Fruit fly (Drosophila melanogaster) whole organism, wandering third instar larva: ENCODE data around the gene ago.

Experiments
- Abd-B ChIP-seq: fragments of >200 bp; optimal IDR thresholded peaks from 2 replicates; lab custom pipeline; 2017; ENCODE audit warnings: missing biosample characterization, missing genetic modification characterization
- CG32264 ChIP-seq: fragments of 200-800 bp; sonication (Bioruptor generic); optimal IDR thresholded peaks from 2 replicates; lab custom pipeline; 2016; ENCODE audit warnings: missing biosample characterization, missing genetic modification characterization
- CrebA ChIP-seq: fragments of 200-800 bp; sonication (Bioruptor generic); optimal IDR thresholded peaks from 2 replicates; lab custom pipeline; 2016; ENCODE audit warnings: missing biosample characterization, mild to moderate bottlenecking, missing genetic modification characterization, borderline replicate concordance
- Dfd ChIP-seq: fragments of >200 bp; optimal IDR thresholded peaks from 2 replicates; lab custom pipeline; 2017; ENCODE audit warnings: missing biosample characterization, missing genetic modification characterization
- Dif ChIP-seq: fragments of 200-275, 200-300 bp; sonication (Bioruptor generic); optimal IDR thresholded peaks from 2 replicates; lab custom pipeline; 2018; ENCODE audit warnings: missing biosample characterization, missing genetic modification characterization; ENCODE audit not compliant: partially characterized antibody
- HLH106 ChIP-seq: fragments of 200-800 bp; optimal IDR thresholded peaks from 3 replicates; lab custom pipeline; 2019; ENCODE audit warnings: missing biosample characterization, mild to moderate bottlenecking, missing genetic modification characterization, moderate library complexity
- Hnf4 ChIP-seq: fragments of 200-800 bp; sonication (Bioruptor generic); optimal IDR thresholded peaks from 2 replicates; lab custom pipeline; 2016; ENCODE audit warnings: missing biosample characterization, mild to moderate bottlenecking, missing genetic modification characterization
- Hr78 ChIP-seq: fragments of >200 bp; optimal IDR thresholded peaks from 2 replicates; lab custom pipeline; 2017; ENCODE audit warnings: missing biosample characterization, missing genetic modification characterization
- Hr83 ChIP-seq: fragments of 200-300 bp; sonication (Bioruptor generic); optimal IDR thresholded peaks from 2 replicates; lab custom pipeline; 2016; ENCODE audit warnings: missing biosample characterization, mild to moderate bottlenecking, missing genetic modification characterization, moderate library complexity; ENCODE audit not compliant: poor library complexity, severe bottlenecking
- Mio ChIP-seq: sonication (Bioruptor generic); optimal IDR thresholded peaks from 2 replicates; lab custom pipeline; 2016; ENCODE audit warnings: missing biosample characterization, missing genetic modification characterization
- Myc ChIP-seq: fragments of >200 bp; optimal IDR thresholded peaks from 2 replicates; lab custom pipeline; 2017
- N ChIP-seq: fragments of >200 bp; optimal IDR thresholded peaks from 2 replicates; lab custom pipeline; 2018; ENCODE audit warnings: missing biosample characterization, missing external identifiers, missing genetic modification characterization
- OdsH ChIP-seq: fragments of 200-800 bp; sonication (Bioruptor generic); optimal IDR thresholded peaks from 2 replicates; lab custom pipeline; 2016; ENCODE audit warnings: missing biosample characterization, mild to moderate bottlenecking, missing genetic modification characterization
- Rel ChIP-seq, 2 experiments: fragments of 200-800 bp; sonication (Bioruptor generic) in 1 of 2; optimal IDR thresholded peaks; 2 replicates in 1 of 2; 3 replicates in 1 of 2; lab custom pipeline; 2016 to 2019; ENCODE audit warnings: mild to moderate bottlenecking in 2 of 2, missing biosample characterization in 2 of 2, missing genetic modification characterization in 2 of 2, moderate library complexity in 1 of 2
- Sp1 ChIP-seq: fragments of 200-800 bp; sonication (Bioruptor generic); optimal IDR thresholded peaks from 3 replicates; lab custom pipeline; 2019; ENCODE audit warnings: missing biosample characterization, mild to moderate bottlenecking, missing genetic modification characterization, moderate library complexity
- brk ChIP-seq: fragments of 200-800 bp; sonication (Bioruptor generic); optimal IDR thresholded peaks from 2 replicates; lab custom pipeline; 2016; ENCODE audit warnings: missing biosample characterization, mild to moderate bottlenecking, missing genetic modification characterization
- dl ChIP-seq, 2 experiments: fragments of 175-275, 200-275 bp in 1 of 2; fragments of 200-275 bp in 1 of 2; sonication (Bioruptor generic); optimal IDR thresholded peaks; lab custom pipeline; 2018; ENCODE audit warnings: mild to moderate bottlenecking in 2 of 2, missing biosample characterization in 2 of 2, missing genetic modification characterization in 2 of 2, moderate library complexity in 2 of 2; ENCODE audit not compliant: partially characterized antibody in 2 of 2, insufficient read depth in 1 of 2
- dmrt93B ChIP-seq: fragments of 200-800 bp; sonication (Bioruptor generic); optimal IDR thresholded peaks from 2 replicates; lab custom pipeline; 2018; ENCODE audit warnings: missing biosample characterization, mild to moderate bottlenecking, missing genetic modification characterization
- dsf ChIP-seq: sonication (Bioruptor generic); optimal IDR thresholded peaks from 2 replicates; lab custom pipeline; 2016; ENCODE audit warnings: missing biosample characterization, missing genetic modification characterization, borderline replicate concordance
- foxo ChIP-seq, 2 experiments: fragments of 200-800 bp; sonication (Bioruptor generic); optimal IDR thresholded peaks; 2 replicates in 1 of 2; 3 replicates in 1 of 2; lab custom pipeline; 2016 to 2017; ENCODE audit warnings: missing biosample characterization in 2 of 2, missing genetic modification characterization in 2 of 2
- h ChIP-seq: fragments of 200-800 bp; sonication (Bioruptor generic); optimal IDR thresholded peaks from 3 replicates; lab custom pipeline; 2016; ENCODE audit warnings: missing biosample characterization, mild to moderate bottlenecking, missing genetic modification characterization
- jim ChIP-seq: fragments of 175-275, 200-325 bp; sonication (Bioruptor generic); optimal IDR thresholded peaks from 2 replicates; lab custom pipeline; 2016; ENCODE audit warnings: missing biosample characterization, mild to moderate bottlenecking, missing genetic modification characterization
- pan ChIP-seq: fragments of >200 bp; optimal IDR thresholded peaks from 2 replicates; lab custom pipeline; 2017
- psq ChIP-seq: fragments of 200-800 bp; sonication (Bioruptor generic); optimal IDR thresholded peaks from 3 replicates; lab custom pipeline; 2017; ENCODE audit warnings: missing biosample characterization, mild to moderate bottlenecking, missing genetic modification characterization, moderate library complexity
- rgr ChIP-seq: fragments of 200-800 bp; sonication (Bioruptor generic); optimal IDR thresholded peaks from 3 replicates; lab custom pipeline; 2016; ENCODE audit warnings: missing biosample characterization, mild to moderate bottlenecking, missing genetic modification characterization
- sage ChIP-seq: fragments of 200-800 bp; sonication (Bioruptor generic); optimal IDR thresholded peaks from 2 replicates; lab custom pipeline; 2016; ENCODE audit warnings: missing biosample characterization, mild to moderate bottlenecking, missing genetic modification characterization
- sv ChIP-seq: fragments of 200-800 bp; sonication (Bioruptor generic); optimal IDR thresholded peaks from 3 replicates; lab custom pipeline; 2016; ENCODE audit warnings: missing biosample characterization, missing genetic modification characterization
- woc ChIP-seq: sonication (Bioruptor generic); optimal IDR thresholded peaks from 2 replicates; lab custom pipeline; 2016; ENCODE audit warnings: missing biosample characterization, mild to moderate bottlenecking, missing genetic modification characterization

ago gene

DNA sequence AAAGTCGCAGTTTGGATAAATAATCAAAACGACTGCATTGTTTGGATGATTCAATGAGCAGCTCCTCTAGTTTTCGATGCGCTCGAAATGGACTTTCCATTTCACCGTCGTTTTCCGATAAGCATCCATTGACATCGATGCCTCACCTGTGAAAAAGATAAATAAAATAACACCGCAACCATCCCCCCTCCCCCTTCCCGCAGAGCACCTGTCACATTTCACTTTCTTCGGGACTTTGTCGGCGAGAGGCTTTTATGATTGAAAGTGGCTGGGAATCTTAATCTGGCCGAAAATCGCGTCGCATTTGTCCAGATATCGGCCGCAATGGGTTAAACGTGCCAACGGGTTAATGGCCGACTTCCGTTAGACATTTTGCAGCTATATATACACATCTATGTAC lies 15.1 kb upstream of the ago start:
- TF ChIP-seq Hnf4 (no peak), OdsH (GFP tag; lab: Kevin White, UChicago) (no peak), Dif (GFP tag; lab: Kevin White, UChicago) (no peak), woc (GFP tag; lab: Kevin White, UChicago) (no peak), Rel (GFP tag; optimal IDR thresholded peaks at IDR 0.05; lab: Kevin White, UChicago) (no peak), Rel (tag; optimal IDR thresholded peaks at IDR 0.05; lab: Kevin White, UChicago) (no peak)

DNA sequence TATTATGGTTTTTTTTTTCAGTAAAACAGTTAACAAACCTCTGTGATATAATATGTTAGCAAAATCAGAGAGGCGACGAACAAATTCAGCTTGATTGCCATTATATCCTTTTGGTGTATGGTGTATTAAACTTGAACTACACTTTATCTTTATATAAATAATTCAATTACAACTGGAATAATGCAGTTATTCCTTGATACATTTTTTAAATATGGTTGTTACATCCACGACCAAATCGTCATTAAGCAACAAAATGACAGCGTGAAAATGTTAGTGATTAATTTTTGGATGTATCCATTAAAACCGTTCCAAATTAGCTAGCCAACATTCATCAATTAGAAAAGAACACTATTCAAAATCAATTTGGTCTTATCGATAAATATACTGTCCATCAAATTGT lies 13.3 kb upstream of the ago start, which contains the start of gene CG33764:
Gene CG33764 (minus strand): TSS at position 101 of the 400 bp plus-strand sequence.
- no peak for TF ChIP-seq woc (GFP tag; lab: Kevin White, UChicago)
- no peak for TF ChIP-seq HLH106 (tag; lab: Kevin White, UChicago)
- TF ChIP-seq rgr (GFP tag; lab: Kevin White, UChicago): no peak
- no peak for TF ChIP-seq dmrt93B (GFP tag; lab: Kevin White, UChicago)
- TF ChIP-seq CrebA (GFP tag; lab: Kevin White, UChicago): no peak
- TF ChIP-seq Sp1: no peak
- TF ChIP-seq jim (GFP tag; lab: Kevin White, UChicago): no peak
- no peak for TF ChIP-seq sv (GFP tag; lab: Kevin White, UChicago)
- TF ChIP-seq, all 38 proteins: peak for 0

DNA sequence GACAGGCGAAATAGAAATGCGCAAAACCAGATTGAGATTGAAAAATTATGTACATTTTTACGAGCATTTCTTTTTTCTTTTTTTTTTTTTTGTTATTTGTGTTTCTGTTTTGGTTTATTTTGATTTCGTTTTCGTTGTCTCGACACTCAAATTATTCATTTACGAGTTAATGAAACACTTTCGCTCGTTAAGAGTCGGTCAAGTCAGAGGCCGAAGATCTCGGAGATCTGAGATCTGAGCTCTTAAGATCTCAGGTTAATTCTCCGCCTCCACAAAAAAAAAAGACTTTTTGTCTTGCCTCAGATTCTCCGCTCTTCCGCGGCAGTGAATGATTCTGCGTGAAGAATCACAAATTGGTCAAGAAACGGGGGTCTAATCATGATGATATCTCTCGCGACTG lies 11.7 kb upstream of the ago start:
- no peak for TF ChIP-seq pan (lab: Kevin White, UChicago)
- TF ChIP-seq Rel (GFP tag; optimal IDR thresholded peaks at IDR 0.05; lab: Kevin White, UChicago): no peak
- TF ChIP-seq Rel (tag; optimal IDR thresholded peaks at IDR 0.05; lab: Kevin White, UChicago): no peak
- TF ChIP-seq Hr78 (GFP tag; lab: Kevin White, UChicago): no peak
- no peak for TF ChIP-seq N (GFP tag; lab: Kevin White, UChicago)
- no peak for TF ChIP-seq Abd-B (GFP tag; lab: Kevin White, UChicago)
- no peak for TF ChIP-seq dl (GFP tag; optimal IDR thresholded peaks at IDR 0.05; lab: Kevin White, UChicago; ENCODE audit: insufficient read depth in 1 of 2, partially characterized antibody in 2 of 2)
- no peak for TF ChIP-seq Mio (GFP tag; lab: Kevin White, UChicago)
- no peak for TF ChIP-seq brk (GFP tag; lab: Kevin White, UChicago)
- TF ChIP-seq jim (GFP tag; lab: Kevin White, UChicago): no peak

DNA sequence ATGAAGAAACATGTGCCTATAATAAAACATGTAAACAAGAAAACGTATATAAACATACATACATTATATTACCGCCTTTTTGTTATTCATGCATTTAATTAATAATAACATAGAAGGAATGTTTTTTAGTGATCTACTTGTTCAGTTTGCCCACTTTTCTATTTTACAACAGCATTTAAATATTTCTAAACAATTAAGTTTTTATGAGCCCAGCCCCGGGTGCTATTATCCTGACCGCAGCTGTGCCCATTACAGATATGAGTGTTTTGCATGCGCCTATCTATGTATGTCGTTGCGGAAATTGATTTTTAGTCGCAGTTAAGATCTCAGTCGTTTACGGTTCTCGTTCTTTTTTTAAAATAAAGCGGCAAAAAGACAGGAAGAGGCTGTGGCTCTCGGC lies 10.9 kb upstream of the ago start:
- no peak for TF ChIP-seq dsf (GFP tag; lab: Kevin White, UChicago)
- no peak for TF ChIP-seq woc (GFP tag; lab: Kevin White, UChicago)
- no peak for TF ChIP-seq CG32264
- no peak for TF ChIP-seq Abd-B (GFP tag; lab: Kevin White, UChicago)
- no peak for TF ChIP-seq dl (GFP tag; optimal IDR thresholded peaks at IDR 0.05; lab: Kevin White, UChicago; ENCODE audit: insufficient read depth in 1 of 2, partially characterized antibody in 2 of 2)
- no peak for TF ChIP-seq Myc (lab: Kevin White, UChicago)
- TF ChIP-seq Hnf4: no peak
- TF ChIP-seq Dfd (GFP tag; lab: Kevin White, UChicago): no peak
- no peak for TF ChIP-seq jim (GFP tag; lab: Kevin White, UChicago)
- no peak for TF ChIP-seq brk (GFP tag; lab: Kevin White, UChicago)
- no peak for TF ChIP-seq Sp1
- no peak for TF ChIP-seq Hr83
- no peak for TF ChIP-seq Rel (GFP tag; optimal IDR thresholded peaks at IDR 0.05; lab: Kevin White, UChicago)
- TF ChIP-seq Rel (tag; optimal IDR thresholded peaks at IDR 0.05; lab: Kevin White, UChicago): no peak
- TF ChIP-seq HLH106 (tag; lab: Kevin White, UChicago): no peak
- TF ChIP-seq, all 38 proteins: peak for 0

DNA sequence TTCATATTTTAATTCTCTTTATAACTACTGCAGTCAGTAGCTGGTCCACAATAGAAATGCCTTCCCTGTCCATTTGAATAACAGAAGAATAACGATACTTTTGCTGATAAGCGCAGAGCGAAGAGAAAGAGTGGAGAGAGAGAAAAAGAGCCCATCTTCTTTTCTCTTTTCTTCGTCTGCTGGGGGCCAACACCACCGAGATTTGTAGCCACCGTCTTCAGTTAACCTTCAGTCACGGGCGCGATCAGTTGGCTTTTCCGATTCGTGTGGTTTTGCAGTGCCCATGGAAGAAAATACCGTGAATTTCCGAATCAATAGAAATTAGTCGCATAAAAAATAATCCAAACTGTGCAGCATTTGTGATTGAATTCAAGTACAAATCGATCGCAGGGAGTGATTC lies 9.4 kb upstream of the ago start, which contains the start of gene CG1273:
Gene CG1273 (plus strand): TSS at position 218 of the 400 bp plus-strand sequence.
- no peak for TF ChIP-seq pan (lab: Kevin White, UChicago)
- no peak for TF ChIP-seq HLH106 (tag; lab: Kevin White, UChicago)
- TF ChIP-seq foxo (GFP tag; optimal IDR thresholded peaks at IDR 0.05; lab: Kevin White, UChicago): no peak
- no peak for TF ChIP-seq Hr83
- TF ChIP-seq h (GFP tag; lab: Kevin White, UChicago): no peak
- TF ChIP-seq sage: no peak
- TF ChIP-seq Rel (GFP tag; optimal IDR thresholded peaks at IDR 0.05; lab: Kevin White, UChicago): no peak
- no peak for TF ChIP-seq Rel (tag; optimal IDR thresholded peaks at IDR 0.05; lab: Kevin White, UChicago)
- TF ChIP-seq psq: no peak
- TF ChIP-seq Abd-B (GFP tag; lab: Kevin White, UChicago): no peak
- no peak for TF ChIP-seq Dif (GFP tag; lab: Kevin White, UChicago)
- no peak for TF ChIP-seq Hr78 (GFP tag; lab: Kevin White, UChicago)
- no peak for TF ChIP-seq N (GFP tag; lab: Kevin White, UChicago)
- no peak for TF ChIP-seq sv (GFP tag; lab: Kevin White, UChicago)
- TF ChIP-seq Mio (GFP tag; lab: Kevin White, UChicago): no peak
- no peak for TF ChIP-seq rgr (GFP tag; lab: Kevin White, UChicago)
- no peak for TF ChIP-seq CrebA (GFP tag; lab: Kevin White, UChicago)
